Fruit fly (Drosophila melanogaster) whole organism, embryonic: ENCODE data around the gene CG1213.

Experiments used
- Ada2b ChIP-seq: fragments of 200-800 bp; sonication (Bioruptor generic); IDR thresholded peaks from 2 replicates; pipeline ENCODE4 v1.3.6; 2022; ENCODE audit warnings: missing biosample characterization, missing genetic modification characterization
- Atf6 ChIP-seq: fragments of 200-800 bp; sonication (Bioruptor generic); IDR thresholded peaks from 2 replicates; pipeline ENCODE4 v1.3.6; 2022; ENCODE audit warnings: missing biosample characterization, missing genetic modification characterization
- BEAF-32 ChIP-seq: fragments of 200-800 bp; sonication (Bioruptor generic); optimal IDR thresholded peaks from 3 replicates; lab custom pipeline; 2017; ENCODE audit warnings: missing biosample characterization, missing genetic modification characterization, mild to moderate bottlenecking, moderate library complexity, missing genetic modification reagents
- CG10274 ChIP-seq: fragments of 200-800 bp; sonication (Bioruptor generic); optimal IDR thresholded peaks from 3 replicates; lab custom pipeline; 2017; ENCODE audit warnings: missing biosample characterization, mild to moderate bottlenecking, missing genetic modification characterization
- CG10959 ChIP-seq: fragments of 200-800 bp; sonication (Bioruptor generic); IDR thresholded peaks from 2 replicates; pipeline ENCODE4 v1.3.6; 2022; ENCODE audit warnings: missing biosample characterization, missing genetic modification characterization
- CG11247 ChIP-seq: fragments of 200-800 bp; sonication (Bioruptor generic); IDR thresholded peaks from 2 replicates; pipeline ENCODE4 v1.3.6; 2022; ENCODE audit warnings: missing biosample characterization, missing genetic modification characterization
- CG13123 ChIP-seq: fragments of 200-800 bp; sonication (Bioruptor generic); optimal IDR thresholded peaks from 2 replicates; lab custom pipeline; 2016; ENCODE audit warnings: missing biosample characterization, missing genetic modification characterization
- CG14860 ChIP-seq: fragments of 200-800 bp; sonication (Bioruptor generic); IDR thresholded peaks from 3 replicates; pipeline ENCODE4 v1.3.6; 2022; ENCODE audit warnings: missing biosample characterization, missing genetic modification characterization; ENCODE audit not compliant: partially characterized antibody
- CG15269 ChIP-seq: fragments of 200-800 bp; sonication (Bioruptor generic); optimal IDR thresholded peaks from 2 replicates; lab custom pipeline; 2018; ENCODE audit warnings: missing biosample characterization, mild to moderate bottlenecking, missing genetic modification characterization, moderate library complexity
- CG15601 ChIP-seq: fragments of 200-800 bp; sonication (Bioruptor generic); optimal IDR thresholded peaks from 3 replicates; lab custom pipeline; 2019; ENCODE audit warnings: missing biosample characterization, mild to moderate bottlenecking, missing genetic modification characterization, moderate library complexity
- CG1647 ChIP-seq: fragments of 200-800 bp; sonication (Bioruptor generic); optimal IDR thresholded peaks from 3 replicates; lab custom pipeline; 2016; ENCODE audit warnings: missing biosample characterization, missing genetic modification characterization
- CG17328 ChIP-seq: fragments of 200-800 bp; sonication (Bioruptor generic); IDR thresholded peaks from 2 replicates; pipeline ENCODE4 v1.3.6; 2022; ENCODE audit warnings: missing biosample characterization, missing genetic modification characterization
- CG17912 ChIP-seq: fragments of 200-800 bp; sonication (Bioruptor generic); optimal IDR thresholded peaks from 2 replicates; lab custom pipeline; 2018; ENCODE audit warnings: missing biosample characterization, mild to moderate bottlenecking, missing genetic modification characterization
- CG2116 ChIP-seq: fragments of 200-800 bp; sonication (Bioruptor generic); optimal IDR thresholded peaks from 3 replicates; lab custom pipeline; 2018; ENCODE audit warnings: missing biosample characterization, mild to moderate bottlenecking, missing genetic modification characterization
- CG31224 ChIP-seq: fragments of 200-800 bp; sonication (Bioruptor generic); IDR thresholded peaks from 2 replicates; pipeline ENCODE4 v1.3.6; 2022; ENCODE audit warnings: missing biosample characterization, missing genetic modification characterization
- CG3407 ChIP-seq: fragments of 200-800 bp; sonication (Bioruptor generic); optimal IDR thresholded peaks from 2 replicates; lab custom pipeline; 2018; ENCODE audit warnings: missing biosample characterization, mild to moderate bottlenecking, missing genetic modification characterization
- CG3847 ChIP-seq: fragments of 200-800 bp; sonication (Bioruptor generic); IDR thresholded peaks from 2 replicates; pipeline ENCODE4 v1.3.6; 2022; ENCODE audit warnings: missing biosample characterization, missing genetic modification characterization
- CG7745 ChIP-seq: fragments of 200-800 bp; sonication (Bioruptor generic); optimal IDR thresholded peaks from 2 replicates; lab custom pipeline; 2018; ENCODE audit warnings: missing biosample characterization, mild to moderate bottlenecking, missing genetic modification characterization, moderate library complexity
- CG7928 ChIP-seq: fragments of 200-800 bp; sonication (Bioruptor generic); optimal IDR thresholded peaks from 2 replicates; lab custom pipeline; 2017; ENCODE audit warnings: missing biosample characterization, mild to moderate bottlenecking, missing genetic modification characterization
- CG7987 ChIP-seq: fragments of 200-800 bp; sonication (Bioruptor generic); optimal IDR thresholded peaks from 2 replicates; lab custom pipeline; 2018; ENCODE audit warnings: missing biosample characterization, mild to moderate bottlenecking, missing genetic modification characterization, moderate library complexity
- CG8290 ChIP-seq, 3 experiments: fragments of 200-800 bp; sonication (Bioruptor generic); optimal IDR thresholded peaks; 2 replicates each; lab custom pipeline; 2016 to 2019; ENCODE audit warnings: missing biosample characterization in 3 of 3, missing genetic modification characterization in 3 of 3, mild to moderate bottlenecking in 2 of 3, moderate library complexity in 1 of 3
- CG8388 ChIP-seq: fragments of 200-800 bp; sonication (Bioruptor generic); optimal IDR thresholded peaks from 2 replicates; lab custom pipeline; 2019; ENCODE audit warnings: missing biosample characterization, mild to moderate bottlenecking, missing genetic modification characterization, moderate library complexity
- CG8765 ChIP-seq: fragments of 200-800 bp; sonication (Bioruptor generic); IDR thresholded peaks from 2 replicates; pipeline ENCODE4 v1.3.6; 2022; ENCODE audit warnings: missing biosample characterization, missing genetic modification characterization
- CG8924 ChIP-seq: fragments of 200-800 bp; optimal IDR thresholded peaks from 3 replicates; lab custom pipeline; 2019; ENCODE audit warnings: missing biosample characterization, mild to moderate bottlenecking, missing genetic modification characterization, moderate library complexity
- CG9797 ChIP-seq: fragments of 200-800 bp; sonication (Bioruptor generic); optimal IDR thresholded peaks from 3 replicates; lab custom pipeline; 2018; ENCODE audit warnings: missing biosample characterization, mild to moderate bottlenecking, missing genetic modification characterization
- CkIIα-i1 ChIP-seq: fragments of 200-800 bp; sonication (Bioruptor generic); IDR thresholded peaks from 2 replicates; pipeline ENCODE4 v1.3.6; 2022; ENCODE audit warnings: missing biosample characterization, missing genetic modification characterization
- Gug ChIP-seq: fragments of 200-800 bp; sonication (Bioruptor generic); IDR thresholded peaks from 4 replicates; pipeline ENCODE4 v1.3.6; 2022; ENCODE audit warnings: missing biosample characterization, missing genetic modification characterization
- H2.0 ChIP-seq: fragments of 200-800 bp; sonication (Bioruptor generic); IDR thresholded peaks from 2 replicates; pipeline ENCODE4 v1.3.6; 2022; ENCODE audit warnings: missing biosample characterization, missing genetic modification characterization
- Jarid2 ChIP-seq: fragments of 200-800 bp; sonication (Bioruptor generic); optimal IDR thresholded peaks from 3 replicates; lab custom pipeline; 2017; ENCODE audit warnings: mild to moderate bottlenecking, missing biosample characterization, missing genetic modification reagents, missing genetic modification characterization
- Myb ChIP-seq: fragments of 200-800 bp; sonication (Bioruptor generic); optimal IDR thresholded peaks from 2 replicates; lab custom pipeline; 2016; ENCODE audit warnings: missing biosample characterization, missing genetic modification characterization
- Six4 ChIP-seq: fragments of 200-800 bp; sonication (Bioruptor generic); optimal IDR thresholded peaks from 2 replicates; lab custom pipeline; 2016; ENCODE audit warnings: missing biosample characterization, missing genetic modification characterization
- Sox102F ChIP-seq: fragments of 200-800 bp; sonication (Bioruptor generic); optimal IDR thresholded peaks from 2 replicates; lab custom pipeline; 2018; ENCODE audit warnings: missing biosample characterization, mild to moderate bottlenecking, missing genetic modification characterization, moderate library complexity
- Spps ChIP-seq: fragments of 200-800 bp; sonication (Bioruptor generic); optimal IDR thresholded peaks from 2 replicates; lab custom pipeline; 2018; ENCODE audit warnings: missing biosample characterization, mild to moderate bottlenecking, missing genetic modification characterization
- TFAM ChIP-seq: fragments of 200-800 bp; sonication (Bioruptor generic); optimal IDR thresholded peaks from 2 replicates; lab custom pipeline; 2017; ENCODE audit warnings: missing biosample characterization, missing genetic modification characterization, inconsistent platforms
- Trl ChIP-seq, 3 experiments: fragments of >200 bp in 2 of 3; fragments of 200-800 bp in 1 of 3; sonication (Bioruptor generic) in 1 of 3; optimal IDR thresholded peaks; 2 replicates in 1 of 3; 3 replicates in 2 of 3; lab custom pipeline; 2016 to 2017; ENCODE audit warnings: missing biosample characterization in 1 of 3, missing genetic modification characterization in 1 of 3
- caup ChIP-seq: fragments of 200-800 bp; sonication (Bioruptor generic); optimal IDR thresholded peaks from 3 replicates; lab custom pipeline; 2017; ENCODE audit warnings: missing biosample characterization, mild to moderate bottlenecking, missing genetic modification characterization, moderate library complexity; ENCODE audit not compliant: severe bottlenecking
- dmrt11E ChIP-seq: fragments of 200-800 bp; sonication (Bioruptor generic); optimal IDR thresholded peaks from 3 replicates; lab custom pipeline; 2018; ENCODE audit warnings: missing biosample characterization, mild to moderate bottlenecking, missing genetic modification characterization, moderate library complexity
- ems ChIP-seq: fragments of 200-800 bp; sonication (Bioruptor generic); optimal IDR thresholded peaks from 3 replicates; lab custom pipeline; 2016; ENCODE audit warnings: missing biosample characterization, missing genetic modification characterization
- ewg ChIP-seq: fragments of 200-800 bp; sonication (Bioruptor generic); optimal IDR thresholded peaks from 3 replicates; lab custom pipeline; 2017; ENCODE audit warnings: mild to moderate bottlenecking, missing biosample characterization, missing genetic modification reagents, missing genetic modification characterization
- fd3F ChIP-seq: fragments of 200-800 bp; sonication (Bioruptor generic); optimal IDR thresholded peaks from 2 replicates; lab custom pipeline; 2018; ENCODE audit warnings: missing biosample characterization, mild to moderate bottlenecking, missing genetic modification characterization, moderate library complexity
- hbn ChIP-seq: fragments of 200-800 bp; sonication (Bioruptor generic); IDR thresholded peaks from 2 replicates; pipeline ENCODE4 v1.3.6; 2022; ENCODE audit warnings: missing biosample characterization, missing genetic modification characterization; ENCODE audit not compliant: partially characterized antibody
- ind ChIP-seq: fragments of 200-800 bp; sonication (Bioruptor generic); optimal IDR thresholded peaks from 3 replicates; lab custom pipeline; 2016; ENCODE audit warnings: missing biosample characterization, missing genetic modification characterization
- jumu ChIP-seq: fragments of 200-800 bp; sonication (Bioruptor generic); optimal IDR thresholded peaks from 3 replicates; lab custom pipeline; 2016; ENCODE audit warnings: missing biosample characterization, missing genetic modification characterization
- klu ChIP-seq: fragments of 200-800 bp; sonication (Bioruptor generic); IDR thresholded peaks from 2 replicates; pipeline ENCODE4 v1.3.6; 2022; ENCODE audit warnings: missing biosample characterization, missing genetic modification characterization
- prd ChIP-seq, 3 experiments: fragments of >200 bp in 2 of 3; fragments of 200-800 bp in 1 of 3; sonication (Bioruptor generic) in 1 of 3; optimal IDR thresholded peaks in 2 of 3; IDR thresholded peaks in 1 of 3; 2 replicates in 2 of 3; 3 replicates in 1 of 3; pipeline versions ENCODE4 v1.3.6 to Lab custom; 2017 to 2022; ENCODE audit warnings: missing biosample characterization in 1 of 3, missing genetic modification characterization in 1 of 3
- tgo ChIP-seq: fragments of 200-800 bp; sonication (Bioruptor generic); IDR thresholded peaks from 3 replicates; pipeline ENCODE4 v1.3.6; 2022; ENCODE audit warnings: missing biosample characterization, missing genetic modification characterization
- tna ChIP-seq: fragments of 200-800 bp; sonication (Bioruptor generic); IDR thresholded peaks from 2 replicates; pipeline ENCODE4 v1.3.6; 2022; ENCODE audit warnings: missing biosample characterization, missing genetic modification characterization; ENCODE audit not compliant: partially characterized antibody
- unpg ChIP-seq: fragments of 200-800 bp; sonication (Bioruptor generic); optimal IDR thresholded peaks from 3 replicates; lab custom pipeline; 2018; ENCODE audit warnings: missing biosample characterization, mild to moderate bottlenecking, missing genetic modification characterization, moderate library complexity
- vvl ChIP-seq: fragments of 200-800 bp; sonication (Bioruptor generic); IDR thresholded peaks from 2 replicates; pipeline ENCODE4 v1.3.6; 2022; ENCODE audit warnings: missing biosample characterization, missing genetic modification characterization

Gene CG1213

dm6 chr3R:5856215-5856614 is 15.2 kb downstream of the CG1213 start, which contains the start of the genes disp and ECSIT (continued):
- peak; percentile 47 for TF ChIP-seq BEAF-32 (GFP tag; lab: Kevin White, UChicago)
- no peak for TF ChIP-seq unpg (GFP tag; lab: Kevin White, UChicago)
- no peak for TF ChIP-seq Atf6 (GFP tag; lab: Robert Waterston, UW)
- peak; percentile 67 for TF ChIP-seq CG2116 (GFP tag; lab: Kevin White, UChicago)
- TF ChIP-seq Jarid2 (GFP tag; lab: Kevin White, UChicago), result no peak
- no peak for TF ChIP-seq CG10959 (GFP tag; lab: Robert Waterston, UW)
- TF ChIP-seq TFAM, result no peak
- TF ChIP-seq CG10274, result no peak
- peak; percentile 43 for TF ChIP-seq ind (GFP tag; lab: Kevin White, UChicago)
- no peak for TF ChIP-seq H2.0 (GFP tag; lab: Robert Waterston, UW)
- TF ChIP-seq Ada2b (GFP tag; lab: Robert Waterston, UW), result no peak
- no peak for TF ChIP-seq Gug
- TF ChIP-seq CG7745 (tag; lab: Kevin White, UChicago), result no peak
- no peak for TF ChIP-seq CG17912 (GFP tag; lab: Kevin White, UChicago)
- TF ChIP-seq CG11247 (GFP tag; lab: Robert Waterston, UW), result no peak
- TF ChIP-seq CG3847 (GFP tag; lab: Robert Waterston, UW), result 0 out of 2 replicates have a peak, but pooled peaks have one; percentile 22
- peak; percentile 28 for TF ChIP-seq Myb (GFP tag; lab: Kevin White, UChicago)
- peak; percentile 39 for TF ChIP-seq hbn (GFP tag; lab: Robert Waterston, UW)
- no peak for TF ChIP-seq CG15269 (tag; lab: Kevin White, UChicago)
- no peak for TF ChIP-seq CG15601 (tag; lab: Kevin White, UChicago)
- no peak for TF ChIP-seq CG31224 (GFP tag; lab: Robert Waterston, UW)
- peak; percentile 73 for TF ChIP-seq CG8290 (GFP tag; optimal IDR thresholded peaks at IDR 0.05; lab: Kevin White, UChicago)
- no peak for TF ChIP-seq CG8290 (tag; optimal IDR thresholded peaks at IDR 0.05; lab: Kevin White, UChicago)
- TF ChIP-seq tna (GFP tag; lab: Robert Waterston, UW), result no peak
- TF ChIP-seq CG1647, result no peak
- TF ChIP-seq CG8765 (GFP tag; lab: Robert Waterston, UW), result no peak
- no peak for TF ChIP-seq ewg (GFP tag; lab: Kevin White, UChicago)
- peak; percentile 38 for TF ChIP-seq dmrt11E (tag; lab: Kevin White, UChicago)
- no peak for TF ChIP-seq CG14860
- TF ChIP-seq CG7928, result no peak
- no peak for TF ChIP-seq CG8924
- TF ChIP-seq klu (GFP tag; lab: Robert Waterston, UW), result no peak
- TF ChIP-seq vvl (GFP tag; lab: Robert Waterston, UW), result no peak
- TF ChIP-seq CG9797 (GFP tag; lab: Kevin White, UChicago), result peak; percentile 7
- no peak for TF ChIP-seq CG13123 (GFP tag; lab: Kevin White, UChicago)
- TF ChIP-seq Sox102F (GFP tag; lab: Kevin White, UChicago), result no peak
- TF ChIP-seq CG17328 (GFP tag; lab: Robert Waterston, UW), result no peak
- TF ChIP-seq CG3407 (GFP tag; lab: Kevin White, UChicago), result no peak
- no peak for TF ChIP-seq CG8388 (GFP tag; lab: Kevin White, UChicago)
- TF ChIP-seq ems, result peak; percentile 45
- no peak for TF ChIP-seq Trl (optimal IDR thresholded peaks at IDR 0.05; lab: Kevin White, UChicago)
- peak; percentile 32 for TF ChIP-seq Trl (GFP tag; optimal IDR thresholded peaks at IDR 0.05; lab: Kevin White, UChicago)
- TF ChIP-seq fd3F (GFP tag; lab: Kevin White, UChicago), result no peak
- no peak for TF ChIP-seq caup (GFP tag; lab: Kevin White, UChicago)
- no peak for TF ChIP-seq CG7987 (GFP tag; lab: Kevin White, UChicago)
- peak; percentile 34 for TF ChIP-seq jumu
- TF ChIP-seq CkIIα-i1 (GFP tag; lab: Robert Waterston, UW), result no peak
- peak; percentile 14 for TF ChIP-seq Six4 (GFP tag; lab: Kevin White, UChicago)
- TF ChIP-seq Spps (tag; lab: Kevin White, UChicago), result no peak
- no peak for TF ChIP-seq prd (optimal IDR thresholded peaks at IDR 0.05; lab: Kevin White, UChicago)
- 0 out of 3 replicates have a peak, but pooled peaks have one; percentile 24 for TF ChIP-seq prd (GFP tag; IDR thresholded peaks at IDR 0.05; lab: Robert Waterston, UW)
- TF ChIP-seq tgo (GFP tag; lab: Robert Waterston, UW), result no peak
